Fruit fly (Drosophila melanogaster): ENCODE data around the gene CG42827.

dm6 chr3R:23374290-23374689 is 1.6 kb downstream of the CG42827 start:
- TF ChIP-seq Dll (optimal IDR thresholded peaks at IDR 0.05): no peak
- TF ChIP-seq psq (optimal IDR thresholded peaks at IDR 0.05): no peak
- TF ChIP-seq CG8478 (optimal IDR thresholded peaks at IDR 0.05): no peak
- no peak for TF ChIP-seq pan (optimal IDR thresholded peaks at IDR 0.05)
- TF ChIP-seq usp (GFP tag; optimal IDR thresholded peaks at IDR 0.05): no peak

All from whole organism.